Worm (Caenorhabditis elegans) whole organism, early embryonic: ENCODE measurements around the gene tre-3.
A peak's percentile ranks its signal among the peaks of the same experiment; 100 is the strongest.

ENCODE experiments used
- B0310.2 ChIP-seq: sonication (generic microtip); optimal IDR thresholded peaks from 2 replicates; lab custom pipeline; 2016; ENCODE audit warnings: mild to moderate bottlenecking, missing genetic modification characterization, missing compliant biosample characterization
- F13C5.2 ChIP-seq: sonication (generic microtip); optimal IDR thresholded peaks from 2 replicates; lab custom pipeline; 2017; ENCODE audit warnings: mild to moderate bottlenecking, missing genetic modification characterization, inconsistent platforms, missing compliant biosample characterization
- aly-1 ChIP-seq: sonication (generic microtip); optimal IDR thresholded peaks from 2 replicates; lab custom pipeline; 2016; ENCODE audit warnings: missing genetic modification characterization, missing compliant biosample characterization
- ama-1 ChIP-seq: fragments of 150-350 bp; optimal IDR thresholded peaks from 2 replicates; lab custom pipeline; 2014
- ceh-13 ChIP-seq: fragments of 200-800 bp; sonication (Bioruptor generic); optimal IDR thresholded peaks from 2 replicates; lab custom pipeline; 2018; ENCODE audit warnings: mild to moderate bottlenecking, missing genetic modification characterization, missing compliant biosample characterization
- ceh-36 ChIP-seq: sonication (generic microtip); optimal IDR thresholded peaks from 2 replicates; lab custom pipeline; 2016; ENCODE audit warnings: missing genetic modification characterization, inconsistent platforms, missing compliant biosample characterization
- ets-7 ChIP-seq: sonication (generic microtip); optimal IDR thresholded peaks from 2 replicates; lab custom pipeline; 2016; ENCODE audit warnings: missing genotype, missing genetic modification characterization, missing compliant biosample characterization
- flt-1 ChIP-seq: fragments of 200-800 bp; sonication (Bioruptor generic); IDR thresholded peaks from 2 replicates; pipeline ENCODE4 v1.3.6; 2022; ENCODE audit warnings: missing genetic modification characterization, missing compliant biosample characterization
- hmbx-1 ChIP-seq: sonication (generic microtip); optimal IDR thresholded peaks from 2 replicates; lab custom pipeline; 2016; ENCODE audit warnings: mild to moderate bottlenecking, missing genetic modification characterization, missing compliant biosample characterization
- hnd-1 ChIP-seq: sonication (generic microtip); optimal IDR thresholded peaks from 2 replicates; lab custom pipeline; 2016; ENCODE audit warnings: missing genetic modification characterization, missing compliant biosample characterization
- pes-1 ChIP-seq: fragments of 200-800 bp; sonication (Bioruptor generic); IDR thresholded peaks from 2 replicates; pipeline ENCODE4 v1.3.6; 2022; ENCODE audit warnings: missing genetic modification reagents, missing genetic modification characterization, missing compliant biosample characterization
- scrt-1 ChIP-seq: fragments of 200-800 bp; sonication (Bioruptor generic); IDR thresholded peaks from 2 replicates; pipeline ENCODE4 v1.3.6; 2022; ENCODE audit warnings: missing genetic modification characterization, missing compliant biosample characterization
- sea-1 ChIP-seq: fragments of 200-800 bp; sonication (Bioruptor generic); conservative IDR thresholded peaks from 2 replicates; pipeline ENCODE4 v1.3.6; 2022; ENCODE audit warnings: missing genetic modification characterization, missing compliant biosample characterization
- tra-4 ChIP-seq: sonication (generic microtip); optimal IDR thresholded peaks from 2 replicates; lab custom pipeline; 2017; ENCODE audit warnings: missing genetic modification characterization, missing compliant biosample characterization

The tre-3 gene

ce11 chrV:11664875-11665384 is 50.8 kb downstream of the tre-3 start, which contains the start of gene ceh-27:
ceh-27 (minus strand) TSS chrV:11665102.
- TF ChIP-seq ets-7 (tag; lab: Kevin White, UChicago) (no peak), hmbx-1 (tag; lab: Kevin White, UChicago) (no peak), F13C5.2 (tag; lab: Kevin White, UChicago) (no peak), sea-1 (no peak), pes-1 (GFP tag; lab: Robert Waterston, UW) (no peak), aly-1 (no peak), ama-1 (lab: Kevin White, UChicago) (no peak), hnd-1 (tag; lab: Kevin White, UChicago) (no peak), ceh-13 (GFP tag; lab: Kevin White, UChicago) (no peak), flt-1 (GFP tag; lab: Robert Waterston, UW) (no peak), B0310.2 (tag; lab: Kevin White, UChicago) (no peak)

DNA sequence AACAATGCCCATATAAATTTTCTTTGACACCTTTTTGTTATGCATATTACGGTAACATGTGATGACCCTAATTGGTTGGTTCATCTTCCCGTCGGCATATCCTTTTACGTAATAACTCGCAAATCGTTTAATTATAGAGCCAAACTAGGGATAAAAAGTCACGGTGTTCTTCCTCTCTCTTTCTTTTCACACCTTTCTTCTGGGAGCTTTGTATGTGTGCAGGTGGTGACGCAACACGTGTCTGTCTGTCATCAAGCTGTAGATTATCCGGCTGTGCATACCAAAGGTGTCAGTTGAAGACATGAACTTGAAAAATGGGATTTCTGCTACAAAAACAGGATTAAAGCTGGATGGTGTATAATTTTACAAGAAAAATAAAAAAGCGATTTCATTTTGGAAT is 55.1 kb downstream of the tre-3 start:
- no peak for TF ChIP-seq hnd-1 (tag; lab: Kevin White, UChicago)
- no peak for TF ChIP-seq pes-1 (GFP tag; lab: Robert Waterston, UW)
- no peak for TF ChIP-seq ama-1 (lab: Kevin White, UChicago)
- TF ChIP-seq tra-4 (tag; lab: Kevin White, UChicago): no peak
- TF ChIP-seq ets-7 (tag; lab: Kevin White, UChicago): no peak
- peak; percentile 15 for TF ChIP-seq ceh-36 (tag; lab: Kevin White, UChicago)
- TF ChIP-seq flt-1 (GFP tag; lab: Robert Waterston, UW): no peak
- TF ChIP-seq scrt-1: no peak
